Worm (Caenorhabditis elegans): ENCODE data around the gene degt-1.

DNA sequence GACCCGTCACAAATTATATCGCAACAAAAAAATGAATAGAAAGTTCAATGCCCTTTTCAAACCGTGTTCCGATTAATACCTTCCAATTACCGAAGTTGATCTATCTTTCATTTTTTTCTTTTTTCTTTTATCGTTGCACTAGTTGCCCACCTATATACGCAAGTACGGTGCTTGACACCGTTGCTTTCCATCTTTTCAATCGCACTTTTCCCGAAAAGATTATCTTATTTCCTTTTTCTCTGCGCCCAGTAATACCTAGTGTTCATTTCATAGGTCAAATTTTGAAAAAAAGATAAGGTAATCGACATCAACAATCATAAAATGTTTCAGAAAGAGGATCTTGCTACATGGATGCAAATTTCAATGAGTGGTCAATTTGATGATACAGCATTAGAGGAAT, 10.5 kb upstream of the degt-1 start:
- no peak for TF ChIP-seq W03F9.2 (tag; optimal IDR thresholded peaks at IDR 0.05)
- no peak for TF ChIP-seq him-1 (tag; optimal IDR thresholded peaks at IDR 0.05)

Measured in whole organism, L4/young adult.